Fruit fly (Drosophila melanogaster) whole organism, embryonic: ENCODE results near the gene HIP-R.

Source experiments
- Atf-2 ChIP-seq: fragments of 200-800 bp; sonication (Bioruptor generic); optimal IDR thresholded peaks from 2 replicates; lab custom pipeline; 2016; ENCODE audit warnings: missing biosample characterization, missing genetic modification characterization
- CG11085 ChIP-seq: fragments of 200-800 bp; sonication (Bioruptor generic); IDR thresholded peaks from 2 replicates; pipeline ENCODE4 v1.3.6; 2022; ENCODE audit warnings: missing biosample characterization, missing genetic modification characterization
- CG12236 ChIP-seq: fragments of 200-800 bp; sonication (Bioruptor generic); optimal IDR thresholded peaks from 2 replicates; lab custom pipeline; 2016; ENCODE audit warnings: missing biosample characterization, missing genetic modification characterization
- CG12391 ChIP-seq: fragments of 200-800 bp; sonication (Bioruptor generic); optimal IDR thresholded peaks from 3 replicates; lab custom pipeline; 2018; ENCODE audit warnings: missing biosample characterization, mild to moderate bottlenecking, missing genetic modification characterization, moderate library complexity
- CG12942 ChIP-seq: fragments of 200-800 bp; sonication (Bioruptor generic); optimal IDR thresholded peaks from 3 replicates; lab custom pipeline; 2016; ENCODE audit warnings: missing biosample characterization, missing genetic modification characterization
- CG13123 ChIP-seq: fragments of 200-800 bp; sonication (Bioruptor generic); optimal IDR thresholded peaks from 2 replicates; lab custom pipeline; 2016; ENCODE audit warnings: missing biosample characterization, missing genetic modification characterization
- CG13287 ChIP-seq: fragments of 200-800 bp; sonication (Bioruptor generic); IDR thresholded peaks from 2 replicates; pipeline ENCODE4 v1.3.6; 2022; ENCODE audit warnings: missing biosample characterization, missing genetic modification characterization; ENCODE audit not compliant: partially characterized antibody
- CG14050 ChIP-seq: fragments of 200-800 bp; sonication (Bioruptor generic); IDR thresholded peaks from 3 replicates; pipeline ENCODE4 v1.3.6; 2022; ENCODE audit warnings: missing biosample characterization, missing genetic modification characterization
- CG15269 ChIP-seq: fragments of 200-800 bp; sonication (Bioruptor generic); optimal IDR thresholded peaks from 2 replicates; lab custom pipeline; 2018; ENCODE audit warnings: missing biosample characterization, mild to moderate bottlenecking, missing genetic modification characterization, moderate library complexity
- CG1647 ChIP-seq: fragments of 200-800 bp; sonication (Bioruptor generic); optimal IDR thresholded peaks from 3 replicates; lab custom pipeline; 2016; ENCODE audit warnings: missing biosample characterization, missing genetic modification characterization
- CG16813 ChIP-seq: fragments of 200-800 bp; sonication (Bioruptor generic); IDR thresholded peaks from 3 replicates; pipeline ENCODE4 v1.3.6; 2022; ENCODE audit warnings: missing biosample characterization, missing genetic modification characterization; ENCODE audit not compliant: partially characterized antibody
- CG17359 ChIP-seq: fragments of 200-800 bp; sonication (Bioruptor generic); optimal IDR thresholded peaks from 3 replicates; lab custom pipeline; 2018; ENCODE audit warnings: missing biosample characterization, mild to moderate bottlenecking, missing genetic modification characterization, moderate library complexity
- CG17361 ChIP-seq: fragments of 200-800 bp; sonication (Bioruptor generic); IDR thresholded peaks from 3 replicates; pipeline ENCODE4 v1.3.6; 2022; ENCODE audit warnings: missing biosample characterization, missing genetic modification characterization
- CG17612 ChIP-seq: fragments of 200-800 bp; sonication (Bioruptor generic); IDR thresholded peaks from 2 replicates; pipeline ENCODE4 v1.3.6; 2022; ENCODE audit warnings: missing biosample characterization, missing genetic modification characterization
- CG17912 ChIP-seq: fragments of 200-800 bp; sonication (Bioruptor generic); optimal IDR thresholded peaks from 2 replicates; lab custom pipeline; 2018; ENCODE audit warnings: missing biosample characterization, mild to moderate bottlenecking, missing genetic modification characterization
- CG2678 ChIP-seq: fragments of 200-800 bp; sonication (Bioruptor generic); optimal IDR thresholded peaks from 3 replicates; lab custom pipeline; 2019; ENCODE audit warnings: missing biosample characterization, mild to moderate bottlenecking, missing genetic modification characterization, moderate library complexity
- CG31224 ChIP-seq: fragments of 200-800 bp; sonication (Bioruptor generic); IDR thresholded peaks from 2 replicates; pipeline ENCODE4 v1.3.6; 2022; ENCODE audit warnings: missing biosample characterization, missing genetic modification characterization
- CG4617 ChIP-seq: fragments of 200-800 bp; sonication (Bioruptor generic); optimal IDR thresholded peaks from 3 replicates; lab custom pipeline; 2016; ENCODE audit warnings: missing biosample characterization, missing genetic modification characterization, borderline replicate concordance
- CG6765 ChIP-seq: fragments of 200-800 bp; sonication (Bioruptor generic); optimal IDR thresholded peaks from 3 replicates; lab custom pipeline; 2017; ENCODE audit warnings: missing biosample characterization, mild to moderate bottlenecking, missing genetic modification characterization
- CG7271 ChIP-seq: fragments of 200-800 bp; sonication (Bioruptor generic); optimal IDR thresholded peaks from 2 replicates; lab custom pipeline; 2018; ENCODE audit warnings: missing biosample characterization, mild to moderate bottlenecking, missing genetic modification characterization, moderate library complexity
- CG7556 ChIP-seq: fragments of 200-800 bp; sonication (Bioruptor generic); optimal IDR thresholded peaks from 2 replicates; lab custom pipeline; 2017; ENCODE audit warnings: missing biosample characterization, mild to moderate bottlenecking, missing genetic modification characterization
- CG7839 ChIP-seq: fragments of 200-800 bp; sonication (Bioruptor generic); optimal IDR thresholded peaks from 3 replicates; lab custom pipeline; 2018; ENCODE audit warnings: missing biosample characterization, mild to moderate bottlenecking, missing genetic modification characterization, moderate library complexity
- CG8359 ChIP-seq: fragments of 200-800 bp; sonication (Bioruptor generic); optimal IDR thresholded peaks from 2 replicates; lab custom pipeline; 2017; ENCODE audit warnings: missing biosample characterization, mild to moderate bottlenecking, missing genetic modification characterization, borderline replicate concordance
- CHES-1-like ChIP-seq: fragments of 200-800 bp; sonication (Bioruptor generic); optimal IDR thresholded peaks from 2 replicates; lab custom pipeline; 2016; ENCODE audit warnings: missing biosample characterization, missing genetic modification characterization
- Dip3 ChIP-seq: fragments of 200-800 bp; sonication (Bioruptor generic); optimal IDR thresholded peaks from 3 replicates; lab custom pipeline; 2016; ENCODE audit warnings: missing biosample characterization, missing genetic modification characterization
- Doc2 ChIP-seq: fragments of 200-800 bp; sonication (Bioruptor generic); IDR thresholded peaks from 2 replicates; pipeline ENCODE4 v1.3.6; 2022; ENCODE audit warnings: missing biosample characterization, missing genetic modification characterization
- Doc3 ChIP-seq: fragments of 200-800 bp; sonication (Bioruptor generic); IDR thresholded peaks from 3 replicates; pipeline ENCODE4 v1.3.6; 2022; ENCODE audit warnings: missing biosample characterization, missing genetic modification characterization; ENCODE audit not compliant: partially characterized antibody
- Elba2 ChIP-seq: fragments of 200-800 bp; sonication (Bioruptor generic); optimal IDR thresholded peaks from 3 replicates; lab custom pipeline; 2016; ENCODE audit warnings: missing biosample characterization, missing genetic modification characterization
- Max ChIP-seq: fragments of 200-800 bp; sonication (Bioruptor generic); optimal IDR thresholded peaks from 2 replicates; lab custom pipeline; 2016; ENCODE audit warnings: missing biosample characterization, mild to moderate bottlenecking, missing genetic modification characterization
- Meics ChIP-seq: fragments of 200-800 bp; sonication (Bioruptor generic); optimal IDR thresholded peaks from 2 replicates; lab custom pipeline; 2017; ENCODE audit warnings: missing biosample characterization, mild to moderate bottlenecking, missing genetic modification characterization
- Scr ChIP-seq: fragments of 200-800 bp; sonication (Bioruptor generic); IDR thresholded peaks from 2 replicates; pipeline ENCODE4 v1.3.6; 2022; ENCODE audit warnings: missing biosample characterization, missing genetic modification characterization; ENCODE audit not compliant: partially characterized antibody
- Sox100B ChIP-seq: fragments of 200-800 bp; sonication (Bioruptor generic); optimal IDR thresholded peaks from 3 replicates; lab custom pipeline; 2018; ENCODE audit warnings: missing biosample characterization, mild to moderate bottlenecking, missing genetic modification characterization
- ac ChIP-seq: fragments of 200-800 bp; sonication (Bioruptor generic); optimal IDR thresholded peaks from 3 replicates; lab custom pipeline; 2017; ENCODE audit warnings: missing biosample characterization, mild to moderate bottlenecking, missing genetic modification characterization
- al ChIP-seq: fragments of 200-800 bp; sonication (Bioruptor generic); IDR thresholded peaks from 2 replicates; pipeline ENCODE4 v1.3.6; 2022; ENCODE audit warnings: missing biosample characterization, missing genetic modification characterization
- ash1 ChIP-seq: fragments of 200-800 bp; sonication (Bioruptor generic); optimal IDR thresholded peaks from 2 replicates; lab custom pipeline; 2018; ENCODE audit warnings: missing biosample characterization, mild to moderate bottlenecking, missing genetic modification characterization
- ato ChIP-seq: fragments of 200-800 bp; sonication (Bioruptor generic); IDR thresholded peaks from 2 replicates; pipeline ENCODE4 v1.3.6; 2022; ENCODE audit warnings: missing biosample characterization, missing genetic modification characterization; ENCODE audit not compliant: partially characterized antibody
- bsh ChIP-seq, 2 experiments: fragments of 200-800 bp; sonication (Bioruptor generic); optimal IDR thresholded peaks; 2 replicates each; lab custom pipeline; 2017 to 2018; ENCODE audit warnings: mild to moderate bottlenecking in 2 of 2, missing biosample characterization in 2 of 2, missing genetic modification characterization in 2 of 2, moderate library complexity in 1 of 2
- ci ChIP-seq: fragments of 200-800 bp; sonication (Bioruptor generic); IDR thresholded peaks from 3 replicates; pipeline ENCODE4 v1.3.6; 2022; ENCODE audit warnings: missing biosample characterization, missing genetic modification characterization
- dmrt99B ChIP-seq: fragments of 200-800 bp; sonication (Bioruptor generic); optimal IDR thresholded peaks from 2 replicates; lab custom pipeline; 2018; ENCODE audit warnings: missing biosample characterization, mild to moderate bottlenecking, missing genetic modification characterization, moderate library complexity
- dpn ChIP-seq, 2 experiments: fragments of 200-800 bp; sonication (Bioruptor generic); optimal IDR thresholded peaks; 3 replicates each; lab custom pipeline; 2016; ENCODE audit warnings: missing biosample characterization in 2 of 2, missing genetic modification characterization in 2 of 2
- dysf ChIP-seq: fragments of 200-800 bp; sonication (Bioruptor generic); IDR thresholded peaks from 3 replicates; pipeline ENCODE4 v1.3.6; 2022; ENCODE audit warnings: missing biosample characterization, missing genetic modification characterization
- jigr1 ChIP-seq: fragments of 200-800 bp; sonication (Bioruptor generic); IDR thresholded peaks from 3 replicates; pipeline ENCODE4 v1.3.6; 2022; ENCODE audit warnings: missing biosample characterization, missing genetic modification characterization
- lola ChIP-seq, 3 experiments: fragments of >200 bp in 2 of 3; fragments of 200-800 bp in 1 of 3; sonication (Bioruptor generic) in 1 of 3; optimal IDR thresholded peaks; 2 replicates each; lab custom pipeline; 2017 to 2019; ENCODE audit warnings: missing biosample characterization in 3 of 3, missing genetic modification characterization in 3 of 3, mild to moderate bottlenecking in 1 of 3, moderate library complexity in 1 of 3
- nmo ChIP-seq: fragments of 200-800 bp; sonication (Bioruptor generic); optimal IDR thresholded peaks from 2 replicates; lab custom pipeline; 2018; ENCODE audit warnings: missing biosample characterization, mild to moderate bottlenecking, missing genetic modification characterization, moderate library complexity
- odd ChIP-seq: fragments of 200-800 bp; sonication (Bioruptor generic); optimal IDR thresholded peaks from 2 replicates; lab custom pipeline; 2017; ENCODE audit warnings: missing biosample characterization, mild to moderate bottlenecking, missing genetic modification characterization
- sima ChIP-seq: fragments of 200-800 bp; sonication (Bioruptor generic); optimal IDR thresholded peaks from 2 replicates; lab custom pipeline; 2016; ENCODE audit warnings: missing biosample characterization, missing genetic modification characterization
- tgo ChIP-seq: fragments of 200-800 bp; sonication (Bioruptor generic); IDR thresholded peaks from 3 replicates; pipeline ENCODE4 v1.3.6; 2022; ENCODE audit warnings: missing biosample characterization, missing genetic modification characterization
- trem ChIP-seq: fragments of 200-800 bp; optimal IDR thresholded peaks from 3 replicates; lab custom pipeline; 2019; ENCODE audit warnings: missing biosample characterization, mild to moderate bottlenecking, missing genetic modification characterization, moderate library complexity
- tup ChIP-seq: fragments of 200-800 bp; sonication (Bioruptor generic); optimal IDR thresholded peaks from 2 replicates; lab custom pipeline; 2016; ENCODE audit warnings: missing biosample characterization, mild to moderate bottlenecking, missing genetic modification characterization, moderate library complexity
- tx ChIP-seq: fragments of 200-800 bp; sonication (Bioruptor generic); optimal IDR thresholded peaks from 2 replicates; lab custom pipeline; 2016; ENCODE audit warnings: missing biosample characterization, missing genetic modification characterization
- vfl ChIP-seq: fragments of 200-800 bp; sonication (Bioruptor generic); optimal IDR thresholded peaks from 2 replicates; lab custom pipeline; 2016; ENCODE audit warnings: missing biosample characterization, missing genetic modification characterization

Gene HIP-R

dm6 chrX:3740319-3740718 lies 49.5 kb upstream of the HIP-R start (continued):
- TF ChIP-seq CG16813 (no peak), CG17912 (GFP tag; lab: Kevin White, UChicago) (no peak), Doc2 (GFP tag; lab: Robert Waterston, UW) (no peak), CG7556 (GFP tag; lab: Kevin White, UChicago) (peak; percentile 12), Doc3 (GFP tag; lab: Robert Waterston, UW) (no peak), Scr (GFP tag; lab: Robert Waterston, UW) (no peak), bsh (GFP tag; optimal IDR thresholded peaks at IDR 0.05; lab: Kevin White, UChicago) (peak in 1 of 2 experiments; percentile 47), Elba2 (GFP tag; lab: Kevin White, UChicago) (no peak), CG14050 (GFP tag; lab: Robert Waterston, UW) (no peak), CG2678 (tag; lab: Kevin White, UChicago) (peak; percentile 55), tx (GFP tag; lab: Kevin White, UChicago) (no peak), CG13123 (GFP tag; lab: Kevin White, UChicago) (no peak), ac (GFP tag; lab: Kevin White, UChicago) (no peak), Meics (GFP tag; lab: Kevin White, UChicago) (peak; percentile 30), odd (GFP tag; lab: Kevin White, UChicago) (no peak), dysf (0 out of 3 replicates have a peak, but pooled peaks have one; percentile 7), CG17612 (GFP tag; lab: Robert Waterston, UW) (no peak), Dip3 (GFP tag; lab: Kevin White, UChicago) (no peak), vfl (no peak), CG8359 (GFP tag; lab: Kevin White, UChicago) (no peak), nmo (GFP tag; lab: Kevin White, UChicago) (peak; percentile 33), CG7271 (no peak), CG1647 (GFP tag; lab: Kevin White, UChicago) (no peak), tgo (GFP tag; lab: Robert Waterston, UW) (no peak), sima (GFP tag; lab: Kevin White, UChicago) (no peak), dpn (GFP tag; optimal IDR thresholded peaks at IDR 0.05; lab: Kevin White, UChicago) (no peak), tup (no peak), lola (GFP tag; optimal IDR thresholded peaks at IDR 0.05; lab: Kevin White, UChicago) (no peak), ato (no peak), Sox100B (GFP tag; lab: Kevin White, UChicago) (peak; percentile 7), CG6765 (GFP tag; lab: Kevin White, UChicago) (no peak), trem (tag; lab: Kevin White, UChicago) (peak; percentile 13), CG11085 (no peak), CG4617 (GFP tag; lab: Kevin White, UChicago) (no peak), CG31224 (GFP tag; lab: Robert Waterston, UW) (no peak), CG12236 (GFP tag; lab: Kevin White, UChicago) (no peak), dmrt99B (tag; lab: Kevin White, UChicago) (peak; percentile 65), CG12942 (GFP tag; lab: Kevin White, UChicago) (no peak), CG13287 (GFP tag; lab: Robert Waterston, UW) (no peak), ci (GFP tag; lab: Robert Waterston, UW) (no peak), ash1 (no peak), Atf-2 (GFP tag; lab: Kevin White, UChicago) (no peak), CG7839 (tag; lab: Kevin White, UChicago) (peak; percentile 56), CHES-1-like (GFP tag; lab: Kevin White, UChicago) (no peak), CG17361 (GFP tag; lab: Robert Waterston, UW) (no peak; the same call in 2 of the 3 replicates), CG12391 (tag; lab: Kevin White, UChicago) (peak; percentile 49), CG15269 (tag; lab: Kevin White, UChicago) (no peak), Max (no peak), jigr1 (no peak), CG17359 (tag; lab: Kevin White, UChicago) (no peak), al (GFP tag; lab: Robert Waterston, UW) (no peak)
